Worm (Caenorhabditis elegans) whole organism, L2 larva: ENCODE data around the gene ZK856.19.

Source experiments
- F13H6.1 ChIP-seq: sonication (generic microtip); optimal IDR thresholded peaks from 2 replicates; lab custom pipeline; 2016; ENCODE audit warnings: missing genetic modification characterization, missing compliant biosample characterization
- Y55F3AM.14 ChIP-seq: fragments of 200-800 bp; sonication (Bioruptor generic); optimal IDR thresholded peaks from 2 replicates; lab custom pipeline; 2018; ENCODE audit warnings: mild to moderate bottlenecking, missing genetic modification characterization, missing compliant biosample characterization
- ZK546.5 ChIP-seq: sonication (generic microtip); optimal IDR thresholded peaks from 2 replicates; lab custom pipeline; 2017; ENCODE audit warnings: missing biosample characterization, missing genetic modification characterization
- ceh-16 ChIP-seq: fragments of 150-350 bp; optimal IDR thresholded peaks from 2 replicates; lab custom pipeline; 2014; ENCODE audit warnings: missing biosample characterization, missing genetic modification characterization
- crh-2 ChIP-seq: sonication (generic microtip); optimal IDR thresholded peaks from 2 replicates; lab custom pipeline; 2017; ENCODE audit warnings: missing biosample characterization, missing genetic modification characterization
- egl-27 ChIP-seq: sonication (generic microtip); optimal IDR thresholded peaks from 3 replicates; lab custom pipeline; 2017; ENCODE audit warnings: missing biosample characterization, missing genetic modification reagents, missing genetic modification characterization
- elt-1 ChIP-seq: fragments of 150-350 bp; optimal IDR thresholded peaks from 2 replicates; lab custom pipeline; 2014; ENCODE audit warnings: missing biosample characterization, missing genetic modification characterization
- elt-3 ChIP-seq: sonication (generic microtip); optimal IDR thresholded peaks from 2 replicates; lab custom pipeline; 2017; ENCODE audit warnings: missing biosample characterization, missing genetic modification characterization
- fos-1 ChIP-seq: fragments of 150-350 bp; optimal IDR thresholded peaks from 2 replicates; lab custom pipeline; 2014; ENCODE audit warnings: missing biosample characterization, missing genetic modification characterization
- mab-5 ChIP-seq: fragments of 150-350 bp; optimal IDR thresholded peaks from 2 replicates; lab custom pipeline; 2014; ENCODE audit warnings: missing biosample characterization, missing genetic modification characterization
- mbf-1 ChIP-seq: sonication (generic microtip); optimal IDR thresholded peaks from 2 replicates; lab custom pipeline; 2017; ENCODE audit warnings: missing biosample characterization, missing genetic modification characterization
- mdl-1 ChIP-seq, 2 experiments: fragments of 150-350 bp in 1 of 2; sonication (generic microtip) in 1 of 2; optimal IDR thresholded peaks; 2 replicates each; lab custom pipeline; 2017; ENCODE audit warnings: missing biosample characterization in 2 of 2, missing genetic modification characterization in 2 of 2
- nhr-21 ChIP-seq: fragments of 150-350 bp; optimal IDR thresholded peaks from 2 replicates; lab custom pipeline; 2014; ENCODE audit warnings: missing biosample characterization, missing genetic modification characterization
- nhr-23 ChIP-seq: fragments of 150-350 bp; optimal IDR thresholded peaks from 2 replicates; lab custom pipeline; 2014; ENCODE audit warnings: missing biosample characterization, missing genetic modification reagents, missing genetic modification characterization
- nhr-237 ChIP-seq: fragments of 150-350 bp; optimal IDR thresholded peaks from 2 replicates; lab custom pipeline; 2014; ENCODE audit warnings: missing biosample characterization, missing genetic modification characterization
- nhr-25 ChIP-seq: fragments of 150-350 bp; sonication (generic microtip); optimal IDR thresholded peaks from 3 replicates; lab custom pipeline; 2014; ENCODE audit warnings: missing biosample characterization, missing genetic modification characterization
- sem-4 ChIP-seq: fragments of 150-350 bp; optimal IDR thresholded peaks from 2 replicates; lab custom pipeline; 2014; ENCODE audit warnings: missing biosample characterization, missing genetic modification reagents, missing genetic modification characterization
- skn-1 ChIP-seq: sonication (generic microtip); optimal IDR thresholded peaks from 2 replicates; lab custom pipeline; 2017; ENCODE audit warnings: missing biosample characterization, missing genetic modification characterization
- sma-9 ChIP-seq, 2 experiments: fragments of 150-350 bp in 1 of 2; sonication (generic microtip) in 1 of 2; optimal IDR thresholded peaks; 2 replicates each; lab custom pipeline; 2014 to 2016; ENCODE audit warnings: missing genetic modification characterization in 2 of 2, mild to moderate bottlenecking in 1 of 2, missing biosample characterization in 1 of 2, missing compliant biosample characterization in 1 of 2, missing genetic modification reagents in 1 of 2, moderate library complexity in 1 of 2
- unc-39 ChIP-seq: fragments of 150-350 bp; optimal IDR thresholded peaks from 2 replicates; lab custom pipeline; 2014; ENCODE audit warnings: missing biosample characterization, missing genetic modification characterization
- zag-1 ChIP-seq: fragments of 150-350 bp; optimal IDR thresholded peaks from 2 replicates; lab custom pipeline; 2014; ENCODE audit warnings: missing biosample characterization, missing genetic modification characterization
- ztf-4 ChIP-seq: fragments of 150-350 bp; optimal IDR thresholded peaks from 2 replicates; lab custom pipeline; 2014; ENCODE audit warnings: missing biosample characterization, missing genetic modification characterization

The ZK856.19 gene

DNA sequence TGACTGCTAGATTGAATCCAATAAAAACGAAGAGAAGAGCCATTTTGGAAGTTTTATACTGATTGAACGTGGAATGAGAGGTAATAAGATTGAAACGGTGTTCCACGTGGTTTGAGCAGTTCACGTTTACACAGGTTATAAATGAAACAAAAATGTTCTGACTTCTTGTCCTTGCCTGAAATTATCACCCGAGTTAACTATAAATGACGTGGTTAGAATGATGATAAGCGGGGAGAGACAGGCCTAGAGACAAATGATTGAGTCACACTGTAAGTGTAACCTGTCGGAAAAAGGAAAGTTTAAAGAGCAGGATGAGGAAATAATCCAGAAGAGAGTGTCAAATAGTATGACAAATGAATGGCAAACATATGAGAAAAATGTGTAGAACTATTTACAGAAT lies 43.8 kb downstream of the ZK856.19 start, which contains the start of gene C51E3.10:
Gene C51E3.10 (minus strand): TSS at position 181 of the 400 bp plus-strand sequence.
- TF ChIP-seq mdl-1 (tag; optimal IDR thresholded peaks at IDR 0.05; lab: Kevin White, UChicago) (peak in 1 of 2 experiments; percentile 14), zag-1 (no peak), skn-1 (tag; lab: Kevin White, UChicago) (peak; percentile 36), fos-1 (peak; percentile 94), nhr-21 (no peak), ceh-16 (tag; lab: Kevin White, UChicago) (no peak), ZK546.5 (no peak), sma-9 (GFP tag; optimal IDR thresholded peaks at IDR 0.05; lab: Kevin White, UChicago) (peak; percentile 69), sma-9 (tag; optimal IDR thresholded peaks at IDR 0.05; lab: Kevin White, UChicago) (no peak), mbf-1 (tag; lab: Kevin White, UChicago) (no peak), crh-2 (tag; lab: Kevin White, UChicago) (peak; percentile 67)

ce11 chrV:10159972-10160371 lies 44.7 kb downstream of the ZK856.19 start:
- no peak for TF ChIP-seq nhr-237
- peak; percentile 65 for TF ChIP-seq fos-1
- TF ChIP-seq sma-9 (GFP tag; optimal IDR thresholded peaks at IDR 0.05; lab: Kevin White, UChicago) = peak; percentile 36
- TF ChIP-seq sma-9 (tag; optimal IDR thresholded peaks at IDR 0.05; lab: Kevin White, UChicago) = no peak

- TF ChIP-seq ztf-4 (tag; lab: Kevin White, UChicago) (no peak), unc-39 (tag; lab: Kevin White, UChicago) (no peak), elt-1 (tag; lab: Kevin White, UChicago) (no peak), nhr-23 (no peak), skn-1 (tag; lab: Kevin White, UChicago) (no peak), F13H6.1 (tag; lab: Kevin White, UChicago) (no peak), elt-3 (tag; lab: Kevin White, UChicago) (no peak), egl-27 (tag; lab: Kevin White, UChicago) (no peak), fos-1 (no peak), mab-5 (no peak), nhr-25 (tag; lab: Kevin White, UChicago) (no peak), sem-4 (tag; lab: Kevin White, UChicago) (no peak), mbf-1 (tag; lab: Kevin White, UChicago) (no peak), Y55F3AM.14 (GFP tag; lab: Kevin White, UChicago) (no peak)
These were observed 46.2 kb downstream of the ZK856.19 start, which contains the start of gene srsx-30 for ce11 chrV:10158528-10158927. srsx-30 (plus strand) TSS chrV:10158828.
